Fruit fly (Drosophila melanogaster) whole organism, prepupa: Measurements from ENCODE around the gene CG5639.

Source experiments
- CG10631 ChIP-seq: fragments of 200-800 bp; sonication (Bioruptor generic); optimal IDR thresholded peaks from 2 replicates; lab custom pipeline; 2016; ENCODE audit warnings: missing biosample characterization, missing genetic modification characterization
- CG10669 ChIP-seq: fragments of 200-800 bp; sonication (Bioruptor generic); optimal IDR thresholded peaks from 3 replicates; lab custom pipeline; 2018; ENCODE audit warnings: missing biosample characterization, mild to moderate bottlenecking, missing genetic modification characterization, moderate library complexity
- CG11294 ChIP-seq: fragments of 200-800 bp; sonication (Bioruptor generic); IDR thresholded peaks from 2 replicates; pipeline ENCODE4 v1.3.6; 2022; ENCODE audit warnings: missing biosample characterization, missing genetic modification characterization
- CG15336 ChIP-seq: fragments of 200-800 bp; sonication (Bioruptor generic); IDR thresholded peaks from 2 replicates; pipeline ENCODE4 v1.3.6; 2022; ENCODE audit warnings: missing biosample characterization, missing genetic modification characterization
- CG1621 ChIP-seq: fragments of 200-800 bp; sonication (Bioruptor generic); optimal IDR thresholded peaks from 3 replicates; lab custom pipeline; 2018; ENCODE audit warnings: missing biosample characterization, mild to moderate bottlenecking, missing genetic modification characterization
- CG16779 ChIP-seq: fragments of 200-800 bp; sonication (Bioruptor generic); optimal IDR thresholded peaks from 3 replicates; lab custom pipeline; 2017; ENCODE audit warnings: missing biosample characterization, mild to moderate bottlenecking, missing genetic modification characterization
- CG3032 ChIP-seq: fragments of 200-800 bp; optimal IDR thresholded peaks from 2 replicates; lab custom pipeline; 2019; ENCODE audit warnings: missing biosample characterization, mild to moderate bottlenecking, missing genetic modification characterization, moderate library complexity
- CG31627 ChIP-seq: fragments of 200-800 bp; sonication (Bioruptor generic); optimal IDR thresholded peaks from 3 replicates; lab custom pipeline; 2016; ENCODE audit warnings: missing biosample characterization, missing genetic modification characterization
- CG32006 ChIP-seq: fragments of 200-800 bp; sonication (Bioruptor generic); optimal IDR thresholded peaks from 3 replicates; lab custom pipeline; 2017; ENCODE audit warnings: missing biosample characterization, mild to moderate bottlenecking, missing genetic modification characterization
- CG34406 ChIP-seq: fragments of 200-800 bp; sonication (Bioruptor generic); optimal IDR thresholded peaks from 3 replicates; lab custom pipeline; 2016; ENCODE audit warnings: missing biosample characterization, missing genetic modification characterization
- CG4318 ChIP-seq: fragments of 200-800 bp; sonication (Bioruptor generic); optimal IDR thresholded peaks from 3 replicates; lab custom pipeline; 2017; ENCODE audit warnings: missing biosample characterization, mild to moderate bottlenecking, missing genetic modification characterization
- CG6163 ChIP-seq: fragments of 200-800 bp; sonication (Bioruptor generic); IDR thresholded peaks from 3 replicates; pipeline ENCODE4 v1.3.6; 2022; ENCODE audit warnings: missing biosample characterization, missing genetic modification characterization
- CG6792 ChIP-seq: fragments of 200-800 bp; sonication (Bioruptor generic); optimal IDR thresholded peaks from 3 replicates; lab custom pipeline; 2016; ENCODE audit warnings: missing biosample characterization, missing genetic modification characterization
- CG6808 ChIP-seq: fragments of 200-800 bp; sonication (Bioruptor generic); optimal IDR thresholded peaks from 3 replicates; lab custom pipeline; 2017; ENCODE audit warnings: missing biosample characterization, missing genetic modification characterization, mild to moderate bottlenecking, moderate library complexity, missing genetic modification reagents
- CG7368 ChIP-seq: fragments of 200-800 bp; sonication (Bioruptor generic); optimal IDR thresholded peaks from 3 replicates; lab custom pipeline; 2016; ENCODE audit warnings: missing biosample characterization, missing genetic modification characterization
- CG8119 ChIP-seq: fragments of 200-800 bp; sonication (Bioruptor generic); IDR thresholded peaks from 3 replicates; pipeline ENCODE4 v1.3.6; 2022; ENCODE audit warnings: missing biosample characterization, missing genetic modification characterization
- CG8319 ChIP-seq: fragments of 200-800 bp; sonication (Bioruptor generic); optimal IDR thresholded peaks from 3 replicates; lab custom pipeline; 2016; ENCODE audit warnings: missing biosample characterization, missing genetic modification characterization
- CG8632 ChIP-seq: fragments of 200-800 bp; sonication (Bioruptor generic); optimal IDR thresholded peaks from 3 replicates; lab custom pipeline; 2016; ENCODE audit warnings: missing biosample characterization, missing genetic modification characterization
- CG9139 ChIP-seq: fragments of 200-800 bp; sonication (Bioruptor generic); optimal IDR thresholded peaks from 3 replicates; lab custom pipeline; 2017; ENCODE audit warnings: missing biosample characterization, mild to moderate bottlenecking, missing genetic modification characterization
- Eip75B ChIP-seq: fragments of 200-800 bp; sonication (Bioruptor generic); optimal IDR thresholded peaks from 3 replicates; lab custom pipeline; 2016; ENCODE audit warnings: missing biosample characterization, missing genetic modification characterization
- Eip78C ChIP-seq: fragments of 200-800 bp; sonication (Bioruptor generic); peaks from one replicate; lab custom pipeline; 2016; ENCODE audit warnings: missing biosample characterization, missing genetic modification characterization
- Ets96B ChIP-seq: fragments of 200-800 bp; optimal IDR thresholded peaks from 2 replicates; lab custom pipeline; 2019; ENCODE audit warnings: missing biosample characterization, mild to moderate bottlenecking, missing genetic modification characterization, moderate library complexity
- Hr4 ChIP-seq: fragments of 200-800 bp; sonication (Bioruptor generic); optimal IDR thresholded peaks from 3 replicates; lab custom pipeline; 2016; ENCODE audit warnings: missing biosample characterization, missing genetic modification characterization
- Lpt ChIP-seq: fragments of 200-800 bp; sonication (Bioruptor generic); optimal IDR thresholded peaks from 3 replicates; lab custom pipeline; 2016; ENCODE audit warnings: missing biosample characterization, missing genetic modification characterization
- Met ChIP-seq: fragments of 200-800 bp; sonication (Bioruptor generic); optimal IDR thresholded peaks from 3 replicates; lab custom pipeline; 2016; ENCODE audit warnings: missing biosample characterization, missing genetic modification characterization
- OdsH ChIP-seq: fragments of 200-800 bp; sonication (Bioruptor generic); optimal IDR thresholded peaks from 3 replicates; lab custom pipeline; 2016; ENCODE audit warnings: missing biosample characterization, missing genetic modification characterization
- Smox ChIP-seq: fragments of 200-800 bp; sonication (Bioruptor generic); optimal IDR thresholded peaks from 3 replicates; lab custom pipeline; 2016; ENCODE audit warnings: missing biosample characterization, missing genetic modification characterization
- Sox102F ChIP-seq: fragments of 200-800 bp; sonication (Bioruptor generic); optimal IDR thresholded peaks from 2 replicates; lab custom pipeline; 2016; ENCODE audit warnings: missing biosample characterization, mild to moderate bottlenecking, missing genetic modification characterization
- Sox14 ChIP-seq: fragments of 200-800 bp; sonication (Bioruptor generic); optimal IDR thresholded peaks from 3 replicates; lab custom pipeline; 2016; ENCODE audit warnings: missing biosample characterization, missing genetic modification characterization
- Sox15 ChIP-seq: fragments of 200-800 bp; sonication (Bioruptor generic); optimal IDR thresholded peaks from 3 replicates; lab custom pipeline; 2016; ENCODE audit warnings: missing biosample characterization, missing genetic modification characterization
- achi ChIP-seq: fragments of 200-800 bp; sonication (Bioruptor generic); optimal IDR thresholded peaks from 3 replicates; lab custom pipeline; 2016; ENCODE audit warnings: missing biosample characterization, missing genetic modification characterization
- acj6 ChIP-seq: fragments of 200-800 bp; sonication (Bioruptor generic); optimal IDR thresholded peaks from 3 replicates; lab custom pipeline; 2016; ENCODE audit warnings: missing biosample characterization, missing genetic modification characterization
- cyc ChIP-seq: fragments of 200-800 bp; sonication (Bioruptor generic); optimal IDR thresholded peaks from 3 replicates; lab custom pipeline; 2016; ENCODE audit warnings: missing biosample characterization, missing genetic modification characterization
- dac ChIP-seq: fragments of 200-800 bp; sonication (Bioruptor generic); optimal IDR thresholded peaks from 2 replicates; lab custom pipeline; 2017; ENCODE audit warnings: missing biosample characterization, mild to moderate bottlenecking, missing genetic modification characterization
- dsx ChIP-seq: fragments of 200-800 bp; optimal IDR thresholded peaks from 3 replicates; lab custom pipeline; 2019; ENCODE audit warnings: missing biosample characterization, mild to moderate bottlenecking, missing genetic modification characterization, moderate library complexity; ENCODE audit not compliant: poor library complexity, severe bottlenecking
- eg ChIP-seq: fragments of 200-800 bp; sonication (Bioruptor generic); IDR thresholded peaks from 3 replicates; pipeline ENCODE4 v1.3.6; 2022; ENCODE audit warnings: missing biosample characterization, missing genetic modification characterization
- esn ChIP-seq: fragments of 200-800 bp; sonication (Bioruptor generic); optimal IDR thresholded peaks from 2 replicates; lab custom pipeline; 2016; ENCODE audit warnings: missing biosample characterization, mild to moderate bottlenecking, missing genetic modification characterization, moderate library complexity
- fd59A ChIP-seq: fragments of 200-800 bp; sonication (Bioruptor generic); optimal IDR thresholded peaks from 2 replicates; lab custom pipeline; 2017; ENCODE audit warnings: missing biosample characterization, mild to moderate bottlenecking, missing genetic modification characterization, missing genetic modification reagents
- lz ChIP-seq: fragments of 200-800 bp; sonication (Bioruptor generic); optimal IDR thresholded peaks from 3 replicates; lab custom pipeline; 2016; ENCODE audit warnings: missing biosample characterization, missing genetic modification characterization
- net ChIP-seq: fragments of 200-800 bp; sonication (Bioruptor generic); optimal IDR thresholded peaks from 3 replicates; lab custom pipeline; 2016; ENCODE audit warnings: missing biosample characterization, missing genetic modification characterization
- pdm3 ChIP-seq: fragments of 200-800 bp; sonication (Bioruptor generic); optimal IDR thresholded peaks from 3 replicates; lab custom pipeline; 2016; ENCODE audit warnings: missing biosample characterization, missing genetic modification characterization
- salr ChIP-seq, 2 experiments: fragments of 200-800 bp; sonication (Bioruptor generic); optimal IDR thresholded peaks; 3 replicates each; lab custom pipeline; 2016 to 2018; ENCODE audit warnings: missing biosample characterization in 2 of 2, missing genetic modification characterization in 2 of 2, mild to moderate bottlenecking in 1 of 2
- spab ChIP-seq: fragments of 200-800 bp; sonication (Bioruptor generic); optimal IDR thresholded peaks from 2 replicates; lab custom pipeline; 2017; ENCODE audit warnings: missing biosample characterization, mild to moderate bottlenecking, missing genetic modification characterization, missing genetic modification reagents
- ss ChIP-seq, 2 experiments: fragments of 200-800 bp; sonication (Bioruptor generic); optimal IDR thresholded peaks; 2 replicates in 1 of 2; 3 replicates in 1 of 2; lab custom pipeline; 2017 to 2018; ENCODE audit warnings: mild to moderate bottlenecking in 2 of 2, missing biosample characterization in 2 of 2, missing genetic modification characterization in 2 of 2, moderate library complexity in 1 of 2
- svp ChIP-seq: fragments of 200-800 bp; sonication (Bioruptor generic); peaks from one replicate; lab custom pipeline; 2016; ENCODE audit warnings: missing biosample characterization, missing genetic modification characterization
- topi ChIP-seq: fragments of 200-800 bp; sonication (Bioruptor generic); optimal IDR thresholded peaks from 3 replicates; lab custom pipeline; 2016; ENCODE audit warnings: missing biosample characterization, missing genetic modification characterization
- vri ChIP-seq: fragments of 200-800 bp; sonication (Bioruptor generic); optimal IDR thresholded peaks from 3 replicates; lab custom pipeline; 2016; ENCODE audit warnings: missing biosample characterization, mild to moderate bottlenecking, missing genetic modification characterization

CG5639 gene

DNA sequence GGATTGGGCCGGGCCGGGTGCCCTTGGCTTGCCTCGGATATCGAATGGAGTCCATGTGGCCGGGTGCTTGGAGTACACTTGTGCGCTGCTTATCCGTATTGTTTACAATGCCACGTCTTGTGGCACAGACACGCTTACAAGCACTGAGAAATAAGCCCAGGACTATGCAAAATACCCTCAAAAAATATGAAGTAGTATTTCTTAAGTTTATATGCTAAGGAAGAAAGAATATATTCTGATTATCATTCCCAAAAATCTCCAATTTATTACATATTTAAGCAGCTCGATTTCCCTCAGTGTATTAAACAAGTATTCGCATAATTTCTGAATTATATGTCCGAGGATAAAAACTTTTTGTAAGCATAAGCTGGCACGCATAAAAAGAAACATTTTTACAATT, 25.9 kb upstream of the CG5639 start:
- TF ChIP-seq dac (GFP tag; lab: Kevin White, UChicago) (no peak), CG10631 (GFP tag; lab: Kevin White, UChicago) (no peak), fd59A (GFP tag; lab: Kevin White, UChicago) (peak; percentile 3), CG7368 (no peak), CG10669 (GFP tag; lab: Kevin White, UChicago) (no peak), CG16779 (tag; lab: Kevin White, UChicago) (no peak), dsx (GFP tag; lab: Kevin White, UChicago) (no peak), acj6 (GFP tag; lab: Kevin White, UChicago) (no peak), CG8632 (GFP tag; lab: Kevin White, UChicago) (no peak), CG11294 (no peak), CG1621 (no peak), CG8119 (GFP tag; lab: Robert Waterston, UW) (no peak), CG3032 (no peak), CG6808 (GFP tag; lab: Kevin White, UChicago) (no peak), CG9139 (GFP tag; lab: Kevin White, UChicago) (no peak), Sox15 (no peak), net (no peak), ss (GFP tag; optimal IDR thresholded peaks at IDR 0.05; lab: Kevin White, UChicago) (no peak), svp (GFP tag; lab: Kevin White, UChicago) (peak; percentile 39), OdsH (GFP tag; lab: Kevin White, UChicago) (peak; percentile 25), CG31627 (no peak), CG6792 (GFP tag; lab: Kevin White, UChicago) (no peak), Lpt (GFP tag; lab: Kevin White, UChicago) (no peak), CG34406 (GFP tag; lab: Kevin White, UChicago) (no peak), esn (GFP tag; lab: Kevin White, UChicago) (no peak), pdm3 (GFP tag; lab: Kevin White, UChicago) (peak; percentile 17), Eip75B (GFP tag; lab: Kevin White, UChicago) (peak; percentile 10), Smox (GFP tag; lab: Kevin White, UChicago) (peak; percentile 4), Sox14 (GFP tag; lab: Kevin White, UChicago) (no peak), salr (GFP tag; optimal IDR thresholded peaks at IDR 0.05; lab: Kevin White, UChicago) (no peak), Eip78C (GFP tag; lab: Kevin White, UChicago) (peak; percentile 53), topi (GFP tag; lab: Kevin White, UChicago) (no peak), lz (GFP tag; lab: Kevin White, UChicago) (no peak), achi (GFP tag; lab: Kevin White, UChicago) (no peak), Met (GFP tag; lab: Kevin White, UChicago) (peak; percentile 7), CG6163 (GFP tag; lab: Robert Waterston, UW) (0 out of 3 replicates have a peak, but pooled peaks have one; percentile 24), spab (GFP tag; lab: Kevin White, UChicago) (peak; percentile 10), CG8319 (no peak), CG4318 (no peak), Hr4 (GFP tag; lab: Kevin White, UChicago) (no peak), cyc (GFP tag; lab: Kevin White, UChicago) (peak; percentile 19), vri (GFP tag; lab: Kevin White, UChicago) (no peak)

DNA sequence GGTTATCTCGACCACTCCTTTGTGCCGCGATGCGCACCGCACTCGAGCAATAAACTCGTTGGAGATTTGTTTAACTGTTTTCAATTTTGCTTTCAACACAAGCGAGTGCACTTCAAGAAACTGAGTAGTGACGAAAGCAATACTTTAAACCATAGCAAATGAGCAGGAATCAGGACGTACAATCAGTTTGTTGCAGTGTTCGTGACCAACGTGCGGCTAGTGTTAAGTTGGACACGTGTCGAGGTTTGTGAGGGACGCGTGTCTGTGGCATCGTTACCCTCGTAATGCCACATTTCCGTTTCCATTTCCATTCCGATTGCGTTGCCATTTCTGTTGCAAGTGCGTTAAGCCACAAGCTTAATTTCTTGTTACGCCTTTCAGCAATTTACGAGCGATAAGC, 20.6 kb upstream of the CG5639 start:
- TF ChIP-seq svp (GFP tag; lab: Kevin White, UChicago) (no peak), CG1621 (no peak), Ets96B (tag; lab: Kevin White, UChicago) (no peak), pdm3 (GFP tag; lab: Kevin White, UChicago) (no peak), CG6163 (GFP tag; lab: Robert Waterston, UW) (no peak), CG31627 (no peak), Sox102F (GFP tag; lab: Kevin White, UChicago) (no peak), OdsH (GFP tag; lab: Kevin White, UChicago) (no peak), fd59A (GFP tag; lab: Kevin White, UChicago) (no peak), salr (GFP tag; optimal IDR thresholded peaks at IDR 0.05; lab: Kevin White, UChicago) (no peak), CG8119 (GFP tag; lab: Robert Waterston, UW) (no peak), CG3032 (no peak), eg (GFP tag; lab: Robert Waterston, UW) (no peak), CG15336 (no peak), Sox14 (GFP tag; lab: Kevin White, UChicago) (no peak), CG32006 (GFP tag; lab: Kevin White, UChicago) (no peak)
